Worm (Caenorhabditis elegans) whole organism, young adult: ENCODE results near the gene cut-3.
A peak's percentile ranks its signal among the peaks of the same experiment; 100 is the strongest.

Source experiments
- B0019.2 ChIP-seq: fragments of 200-800 bp; sonication (Bioruptor generic); conservative IDR thresholded peaks from 2 replicates; pipeline ENCODE4 v1.3.6; 2022; ENCODE audit warnings: missing genetic modification reagents, missing genetic modification characterization, missing compliant biosample characterization
- F10E7.11 ChIP-seq: sonication (generic microtip); optimal IDR thresholded peaks from 2 replicates; lab custom pipeline; 2017; ENCODE audit warnings: mild to moderate bottlenecking, missing genetic modification characterization, moderate library complexity, missing compliant biosample characterization
- F23B12.7 ChIP-seq: sonication (generic microtip); optimal IDR thresholded peaks from 2 replicates; lab custom pipeline; 2017; ENCODE audit warnings: missing genetic modification characterization, mild to moderate bottlenecking, missing compliant biosample characterization, antibody characterized with exemption, moderate library complexity; ENCODE audit not compliant: insufficient read depth
- F39B2.1 ChIP-seq: fragments of 200-800 bp; sonication (Bioruptor generic); IDR thresholded peaks from 2 replicates; pipeline ENCODE4 v1.3.6; 2022; ENCODE audit warnings: missing genetic modification reagents, missing genetic modification characterization, missing compliant biosample characterization
- F55B11.4 ChIP-seq: sonication (generic microtip); optimal IDR thresholded peaks from 2 replicates; lab custom pipeline; 2016; ENCODE audit warnings: missing compliant biosample characterization, missing genetic modification characterization, borderline replicate concordance; ENCODE audit not compliant: insufficient read depth
- F57C9.4 ChIP-seq: sonication (generic microtip); optimal IDR thresholded peaks from 2 replicates; lab custom pipeline; 2017; ENCODE audit warnings: mild to moderate bottlenecking, missing genetic modification characterization, missing compliant biosample characterization
- K11D2.4 ChIP-seq: fragments of 200-800 bp; sonication (Bioruptor generic); IDR thresholded peaks from 2 replicates; pipeline ENCODE4 v1.3.6; 2022; ENCODE audit warnings: missing genetic modification reagents, missing genetic modification characterization, missing compliant biosample characterization
- K12H6.12 ChIP-seq: fragments of 200-800 bp; sonication (Bioruptor generic); optimal IDR thresholded peaks from 2 replicates; lab custom pipeline; 2018; ENCODE audit warnings: mild to moderate bottlenecking, missing genetic modification characterization, missing compliant biosample characterization
- Y53F4B.3 ChIP-seq: fragments of 200-800 bp; sonication (Bioruptor generic); IDR thresholded peaks from 2 replicates; pipeline ENCODE4 v1.3.6; 2022; ENCODE audit warnings: missing genetic modification reagents, missing genetic modification characterization, missing compliant biosample characterization
- Y53G8AR.9 ChIP-seq: fragments of 200-800 bp; sonication (Bioruptor generic); conservative IDR thresholded peaks from 2 replicates; pipeline ENCODE4 v1.3.6; 2022; ENCODE audit warnings: missing genetic modification reagents, missing genetic modification characterization, missing compliant biosample characterization
- Y56A3A.18 ChIP-seq: fragments of 200-800 bp; sonication (Bioruptor generic); IDR thresholded peaks from 2 replicates; pipeline ENCODE4 v1.3.6; 2022; ENCODE audit warnings: missing genetic modification reagents, missing genetic modification characterization, missing compliant biosample characterization
- Y67H2A.10 ChIP-seq: fragments of 200-800 bp; sonication (Bioruptor generic); conservative IDR thresholded peaks from 2 replicates; pipeline ENCODE4 v1.3.6; 2022; ENCODE audit warnings: missing genetic modification reagents, missing genetic modification characterization, missing compliant biosample characterization
- Y79H2A.3 ChIP-seq: fragments of 200-800 bp; sonication (Bioruptor generic); conservative IDR thresholded peaks from 2 replicates; pipeline ENCODE4 v1.3.6; 2022; ENCODE audit warnings: missing genetic modification reagents, missing genetic modification characterization, missing compliant biosample characterization
- ama-1 ChIP-seq, 3 experiments: fragments of 150-350 bp in 1 of 3; sonication (generic microtip) in 2 of 3; optimal IDR thresholded peaks; 2 replicates each; lab custom pipeline; 2014 to 2018; ENCODE audit warnings: missing biosample characterization in 2 of 3, missing genetic modification characterization in 2 of 3, missing genetic modification reagents in 2 of 3
- bed-2 ChIP-seq: fragments of 200-800 bp; sonication (Bioruptor generic); IDR thresholded peaks from 2 replicates; pipeline ENCODE4 v1.3.6; 2022; ENCODE audit warnings: missing genetic modification reagents, missing genetic modification characterization, missing compliant biosample characterization
- cebp-1 ChIP-seq, 2 experiments: fragments of 200-800 bp in 1 of 2; sonication (Bioruptor generic) in 1 of 2; sonication (generic microtip) in 1 of 2; IDR thresholded peaks in 1 of 2; optimal IDR thresholded peaks in 1 of 2; 2 replicates each; pipeline versions ENCODE4 v1.3.6 to Lab custom; 2017 to 2022; ENCODE audit warnings: missing compliant biosample characterization in 2 of 2, missing genetic modification characterization in 2 of 2, mild to moderate bottlenecking in 1 of 2, missing genetic modification reagents in 1 of 2, moderate library complexity in 1 of 2
- ceh-27 ChIP-seq: fragments of 200-800 bp; sonication (Bioruptor generic); optimal IDR thresholded peaks from 2 replicates; lab custom pipeline; 2018; ENCODE audit warnings: mild to moderate bottlenecking, missing genetic modification characterization, moderate library complexity, missing compliant biosample characterization
- ceh-40 ChIP-seq: fragments of 200-800 bp; sonication (Bioruptor generic); IDR thresholded peaks from 2 replicates; pipeline ENCODE4 v1.3.6; 2022; ENCODE audit warnings: missing genetic modification characterization, missing compliant biosample characterization
- ceh-58 ChIP-seq: fragments of 200-800 bp; sonication (Bioruptor generic); IDR thresholded peaks from 2 replicates; pipeline ENCODE4 v1.3.6; 2022; ENCODE audit warnings: missing genetic modification characterization, missing compliant biosample characterization
- ceh-79 ChIP-seq: sonication (generic microtip); optimal IDR thresholded peaks from 2 replicates; lab custom pipeline; 2017; ENCODE audit warnings: mild to moderate bottlenecking, missing genetic modification characterization, missing compliant biosample characterization
- chd-7 ChIP-seq: sonication (generic microtip); optimal IDR thresholded peaks from 2 replicates; lab custom pipeline; 2016; ENCODE audit warnings: mild to moderate bottlenecking, missing genetic modification characterization, moderate library complexity, missing compliant biosample characterization
- dpl-1 ChIP-seq: fragments of 150-350 bp; optimal IDR thresholded peaks from 2 replicates; lab custom pipeline; 2014; ENCODE audit warnings: missing biosample characterization, missing genetic modification reagents, missing genetic modification characterization
- egl-18 ChIP-seq: fragments of 200-800 bp; sonication (Bioruptor generic); IDR thresholded peaks from 2 replicates; pipeline ENCODE4 v1.3.6; 2022; ENCODE audit warnings: missing genetic modification reagents, missing genetic modification characterization, missing compliant biosample characterization
- ekl-4 ChIP-seq: fragments of 200-800 bp; sonication (Bioruptor generic); IDR thresholded peaks from 2 replicates; pipeline ENCODE4 v1.3.6; 2022; ENCODE audit warnings: missing genetic modification reagents, missing genetic modification characterization, missing compliant biosample characterization
- gei-17 ChIP-seq: fragments of 200-800 bp; sonication (Bioruptor generic); optimal IDR thresholded peaks from 2 replicates; lab custom pipeline; 2018; ENCODE audit warnings: mild to moderate bottlenecking, missing genetic modification characterization, missing compliant biosample characterization
- him-1 ChIP-seq: sonication (generic microtip); optimal IDR thresholded peaks from 2 replicates; lab custom pipeline; 2016; ENCODE audit warnings: missing genotype, missing genetic modification reagents, missing genetic modification characterization, missing compliant biosample characterization
- hsf-1 ChIP-seq: fragments of 200-800 bp; sonication (Bioruptor generic); IDR thresholded peaks from 2 replicates; pipeline ENCODE4 v1.3.6; 2022; ENCODE audit warnings: missing genetic modification reagents, missing genetic modification characterization, missing compliant biosample characterization
- let-526 ChIP-seq: fragments of 200-800 bp; sonication (Bioruptor generic); IDR thresholded peaks from 2 replicates; pipeline ENCODE4 v1.3.6; 2022; ENCODE audit warnings: missing genetic modification reagents, missing genetic modification characterization, missing compliant biosample characterization
- let-607 ChIP-seq, 2 experiments: fragments of 200-800 bp in 1 of 2; sonication (Bioruptor generic) in 1 of 2; sonication (generic microtip) in 1 of 2; optimal IDR thresholded peaks; 2 replicates each; lab custom pipeline; 2016 to 2018; ENCODE audit warnings: mild to moderate bottlenecking in 2 of 2, missing compliant biosample characterization in 2 of 2, missing genetic modification characterization in 2 of 2, moderate library complexity in 2 of 2, missing genotype in 1 of 2
- lin-40 ChIP-seq: sonication (generic microtip); optimal IDR thresholded peaks from 2 replicates; lab custom pipeline; 2016; ENCODE audit warnings: missing genetic modification characterization, mild to moderate bottlenecking, missing compliant biosample characterization, missing genotype, missing genetic modification reagents
- lsl-1 ChIP-seq: fragments of 200-800 bp; sonication (Bioruptor generic); optimal IDR thresholded peaks from 2 replicates; lab custom pipeline; 2018; ENCODE audit warnings: mild to moderate bottlenecking, missing genetic modification characterization, moderate library complexity, missing compliant biosample characterization
- madf-3 ChIP-seq: fragments of 200-800 bp; sonication (Bioruptor generic); IDR thresholded peaks from 2 replicates; pipeline ENCODE4 v1.3.6; 2022; ENCODE audit warnings: missing genetic modification reagents, missing genetic modification characterization, missing compliant biosample characterization
- madf-6 ChIP-seq: fragments of 200-800 bp; sonication (Bioruptor generic); IDR thresholded peaks from 2 replicates; pipeline ENCODE4 v1.3.6; 2022; ENCODE audit warnings: missing genetic modification reagents, missing genetic modification characterization, missing compliant biosample characterization
- nfya-1 ChIP-seq: sonication (generic microtip); optimal IDR thresholded peaks from 2 replicates; lab custom pipeline; 2017; ENCODE audit warnings: antibody characterized with exemption, missing compliant biosample characterization, missing genetic modification characterization, borderline replicate concordance; ENCODE audit not compliant: insufficient read depth
- nfya-2 ChIP-seq: fragments of 200-800 bp; sonication (Bioruptor generic); IDR thresholded peaks from 2 replicates; pipeline ENCODE4 v1.3.6; 2022; ENCODE audit warnings: missing genetic modification reagents, missing genetic modification characterization, missing compliant biosample characterization
- nhr-120 ChIP-seq: fragments of 200-800 bp; sonication (Bioruptor generic); IDR thresholded peaks from 2 replicates; pipeline ENCODE4 v1.3.6; 2022; ENCODE audit warnings: missing genetic modification characterization, missing compliant biosample characterization
- nhr-27 ChIP-seq: fragments of 200-800 bp; sonication (Bioruptor generic); optimal IDR thresholded peaks from 2 replicates; lab custom pipeline; 2018; ENCODE audit warnings: mild to moderate bottlenecking, missing genetic modification characterization, moderate library complexity, missing compliant biosample characterization
- pbrm-1 ChIP-seq: fragments of 200-800 bp; sonication (Bioruptor generic); IDR thresholded peaks from 2 replicates; pipeline ENCODE4 v1.3.6; 2022; ENCODE audit warnings: missing genetic modification reagents, missing genetic modification characterization, missing compliant biosample characterization
- rec-8 ChIP-seq, 2 experiments: sonication (generic microtip); optimal IDR thresholded peaks; 2 replicates each; lab custom pipeline; 2016; ENCODE audit warnings: mild to moderate bottlenecking in 2 of 2, missing genetic modification characterization in 2 of 2, missing genetic modification reagents in 2 of 2, missing genotype in 2 of 2, missing biosample characterization in 1 of 2, missing compliant biosample characterization in 1 of 2, moderate library complexity in 1 of 2
- snpc-1.1 ChIP-seq: sonication (generic microtip); optimal IDR thresholded peaks from 2 replicates; lab custom pipeline; 2017; ENCODE audit warnings: missing genetic modification characterization, mild to moderate bottlenecking, missing compliant biosample characterization, antibody characterized with exemption, moderate library complexity, missing genotype, missing genetic modification reagents; ENCODE audit not compliant: insufficient read depth
- somi-1 ChIP-seq: fragments of 200-800 bp; sonication (Bioruptor generic); optimal IDR thresholded peaks from 2 replicates; lab custom pipeline; 2018; ENCODE audit warnings: mild to moderate bottlenecking, missing genetic modification characterization, missing compliant biosample characterization
- xnd-1 ChIP-seq: sonication (generic microtip); optimal IDR thresholded peaks from 2 replicates; lab custom pipeline; 2016; ENCODE audit warnings: missing genotype, missing genetic modification reagents, missing genetic modification characterization, missing compliant biosample characterization
- ztf-18 ChIP-seq: sonication (generic microtip); optimal IDR thresholded peaks from 2 replicates; lab custom pipeline; 2016; ENCODE audit warnings: missing genotype, mild to moderate bottlenecking, missing genetic modification characterization, missing compliant biosample characterization
- ztf-25 ChIP-seq: fragments of 200-800 bp; sonication (Bioruptor generic); IDR thresholded peaks from 2 replicates; pipeline ENCODE4 v1.3.6; 2022; ENCODE audit warnings: missing genetic modification reagents, missing genetic modification characterization, missing compliant biosample characterization

cut-3 gene

DNA sequence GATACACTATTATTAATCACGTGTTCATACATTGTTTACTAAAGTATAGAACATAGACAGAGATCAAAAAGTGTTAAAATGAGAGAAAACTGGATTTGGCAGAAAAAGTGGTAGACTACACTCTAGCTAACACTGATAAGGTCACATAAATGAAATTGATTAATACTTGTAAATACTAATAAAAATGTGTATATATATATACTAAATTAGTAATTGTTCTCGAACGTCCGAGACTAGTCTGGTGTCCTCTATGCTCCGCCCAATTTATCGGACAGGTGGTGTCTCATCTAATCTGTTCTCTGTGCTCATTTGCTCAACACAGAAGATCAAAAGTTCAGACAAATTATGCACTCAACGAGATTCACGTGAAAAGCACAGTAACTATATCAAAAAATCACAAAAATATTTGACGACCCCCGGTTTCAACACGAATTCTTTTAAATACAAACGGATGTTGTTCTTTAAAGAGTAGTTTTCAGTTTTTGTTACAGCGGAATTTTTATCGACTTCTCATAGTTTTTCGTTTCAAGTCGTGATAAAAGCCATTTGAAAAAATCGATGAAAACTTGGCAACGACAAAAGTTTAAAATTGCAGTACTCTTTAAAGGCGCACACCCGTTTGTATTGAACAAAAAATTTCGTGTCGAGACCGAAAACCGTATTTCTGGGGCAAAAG is 34.5 kb upstream of the cut-3 start:
- TF ChIP-seq cebp-1 (GFP tag; IDR thresholded peaks at IDR 0.05; lab: Robert Waterston, UW) (no peak), cebp-1 (tag; optimal IDR thresholded peaks at IDR 0.05; lab: Kevin White, UChicago) (peak; percentile 31), B0019.2 (GFP tag; lab: Robert Waterston, UW) (no peak), chd-7 (peak; percentile 23), xnd-1 (no peak), K12H6.12 (peak; percentile 18), hsf-1 (GFP tag; lab: Robert Waterston, UW) (peak; percentile 81), F23B12.7 (peak; percentile 19), let-526 (GFP tag; lab: Robert Waterston, UW) (0 out of 2 replicates have a peak, but pooled peaks have one; percentile 6), ceh-27 (GFP tag; lab: Kevin White, UChicago) (no peak), lin-40 (tag; lab: Kevin White, UChicago) (no peak), ceh-58 (GFP tag; lab: Robert Waterston, UW) (no peak), Y67H2A.10 (GFP tag; lab: Robert Waterston, UW) (no peak), ama-1 (optimal IDR thresholded peaks at IDR 0.05; lab: Kevin White, UChicago) (no peak), ama-1 (GFP tag; optimal IDR thresholded peaks at IDR 0.05; lab: Kevin White, UChicago) (no peak), pbrm-1 (GFP tag; lab: Robert Waterston, UW) (0 out of 2 replicates have a peak, but pooled peaks have one; percentile 26), rec-8 (tag; optimal IDR thresholded peaks at IDR 0.05; lab: Kevin White, UChicago) (no peak), Y53G8AR.9 (0 out of 2 replicates have a peak, but pooled peaks have one; percentile 16), ekl-4 (no peak), K11D2.4 (peak; percentile 12; the same call in 1 of the 2 replicates), bed-2 (no peak), gei-17 (peak; percentile 3)

ce11 chrII:8480166-8480565 is 33.5 kb upstream of the cut-3 start, which contains the start of gene lact-4:
lact-4 (minus strand) TSS chrII:8480478.
- TF ChIP-seq K12H6.12 = no peak
- TF ChIP-seq ztf-18 (tag; lab: Kevin White, UChicago) = no peak
- TF ChIP-seq madf-3 (GFP tag; lab: Robert Waterston, UW) = 0 out of 2 replicates have a peak, but pooled peaks have one; percentile 9
- TF ChIP-seq nhr-27 (tag; lab: Kevin White, UChicago) = no peak
- no peak for TF ChIP-seq F57C9.4 (tag; lab: Kevin White, UChicago)
- no peak for TF ChIP-seq snpc-1.1 (tag; lab: Kevin White, UChicago)
- TF ChIP-seq F55B11.4 = no peak
- no peak for TF ChIP-seq egl-18 (GFP tag; lab: Robert Waterston, UW)
- no peak for TF ChIP-seq lin-40 (tag; lab: Kevin White, UChicago)
- TF ChIP-seq F23B12.7 = no peak
- no peak; the same call in 1 of the 2 replicates for TF ChIP-seq madf-6
- no peak for TF ChIP-seq nfya-1
- no peak for TF ChIP-seq nfya-2
- no peak for TF ChIP-seq ceh-40 (GFP tag; lab: Robert Waterston, UW)
- no peak for TF ChIP-seq ztf-25 (GFP tag; lab: Robert Waterston, UW)
- no peak for TF ChIP-seq pbrm-1 (GFP tag; lab: Robert Waterston, UW)
- no peak for TF ChIP-seq nhr-120
- no peak for TF ChIP-seq dpl-1 (GFP tag; lab: Kevin White, UChicago)
- TF ChIP-seq ceh-79 (tag; lab: Kevin White, UChicago) = no peak
- no peak for TF ChIP-seq chd-7
- TF ChIP-seq ama-1 (optimal IDR thresholded peaks at IDR 0.05; lab: Kevin White, UChicago) = peak; percentile 51
- TF ChIP-seq ama-1 (GFP tag; optimal IDR thresholded peaks at IDR 0.05; lab: Kevin White, UChicago) = no peak
- TF ChIP-seq him-1 (tag; lab: Kevin White, UChicago) = no peak
- no peak for TF ChIP-seq F10E7.11 (tag; lab: Kevin White, UChicago)
- TF ChIP-seq somi-1 = no peak
- no peak for TF ChIP-seq F39B2.1 (GFP tag; lab: Robert Waterston, UW)
- peak; percentile 41 for TF ChIP-seq lsl-1 (GFP tag; lab: Kevin White, UChicago)
- no peak for TF ChIP-seq let-607 (tag; optimal IDR thresholded peaks at IDR 0.05; lab: Kevin White, UChicago)
- no peak for TF ChIP-seq Y79H2A.3 (GFP tag; lab: Robert Waterston, UW)
- no peak for TF ChIP-seq Y53F4B.3 (GFP tag; lab: Robert Waterston, UW)
- TF ChIP-seq Y56A3A.18 (GFP tag; lab: Robert Waterston, UW) = 0 out of 2 replicates have a peak, but pooled peaks have one; percentile 31
